Worm (Caenorhabditis elegans): ENCODE results near the gene unc-78.

DNA sequence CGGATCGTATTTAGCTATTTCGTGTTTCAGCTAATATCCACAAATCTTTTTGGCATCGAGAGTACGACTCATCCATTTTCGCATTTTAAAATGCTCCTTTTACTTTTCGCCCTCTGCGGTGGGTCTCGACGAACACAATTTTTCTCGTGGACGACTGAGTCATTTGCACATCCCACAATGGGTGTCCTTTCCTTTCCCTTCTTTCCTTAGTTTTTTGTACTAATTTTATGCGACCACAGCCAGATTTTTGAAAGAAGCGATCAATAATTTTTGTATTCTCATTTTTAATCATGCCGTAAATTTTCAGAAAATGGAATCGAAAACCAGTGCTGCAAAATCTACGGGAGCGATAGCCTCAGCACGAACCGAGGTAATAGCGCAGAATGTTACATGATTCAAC, 9.7 kb downstream of the unc-78 start, which contains the start of gene C04F6.9:
- TF ChIP-seq tab-1 (GFP tag; IDR thresholded peaks at IDR 0.05) (no peak), ref-1 (GFP tag; conservative IDR thresholded peaks at IDR 0.05) (no peak), med-1 (GFP tag; optimal IDR thresholded peaks at IDR 0.05; ENCODE audit: insufficient read depth) (no peak)

Data from whole organism, midembryonic.